Worm (Caenorhabditis elegans) whole organism, L2 larva: Measurements from ENCODE around the gene K03H6.1.

ENCODE experiments used
- C34F6.9 ChIP-seq: fragments of 150-350 bp; optimal IDR thresholded peaks from 2 replicates; lab custom pipeline; 2014; ENCODE audit warnings: missing biosample characterization, missing genetic modification characterization
- R02D3.7 ChIP-seq: fragments of 150-350 bp; optimal IDR thresholded peaks from 2 replicates; lab custom pipeline; 2014; ENCODE audit warnings: missing biosample characterization, missing genetic modification characterization
- Y55F3AM.14 ChIP-seq: fragments of 200-800 bp; sonication (Bioruptor generic); optimal IDR thresholded peaks from 2 replicates; lab custom pipeline; 2018; ENCODE audit warnings: mild to moderate bottlenecking, missing genetic modification characterization, missing compliant biosample characterization
- ZK546.5 ChIP-seq: sonication (generic microtip); optimal IDR thresholded peaks from 2 replicates; lab custom pipeline; 2017; ENCODE audit warnings: missing biosample characterization, missing genetic modification characterization
- alr-1 ChIP-seq: fragments of 150-350 bp; optimal IDR thresholded peaks from 2 replicates; lab custom pipeline; 2014; ENCODE audit warnings: missing biosample characterization, missing genetic modification characterization
- aly-2 ChIP-seq: fragments of 150-350 bp; optimal IDR thresholded peaks from 2 replicates; lab custom pipeline; 2014; ENCODE audit warnings: missing biosample characterization, missing genetic modification characterization
- ceh-82 ChIP-seq: fragments of 150-350 bp; optimal IDR thresholded peaks from 2 replicates; lab custom pipeline; 2014; ENCODE audit warnings: missing biosample characterization, missing genetic modification characterization
- egl-27 ChIP-seq: sonication (generic microtip); optimal IDR thresholded peaks from 3 replicates; lab custom pipeline; 2017; ENCODE audit warnings: missing biosample characterization, missing genetic modification reagents, missing genetic modification characterization
- fos-1 ChIP-seq: fragments of 150-350 bp; optimal IDR thresholded peaks from 2 replicates; lab custom pipeline; 2014; ENCODE audit warnings: missing biosample characterization, missing genetic modification characterization
- gmeb-1 ChIP-seq: fragments of 150-350 bp; optimal IDR thresholded peaks from 2 replicates; lab custom pipeline; 2014; ENCODE audit warnings: missing biosample characterization, missing genetic modification characterization
- lsy-2 ChIP-seq, 2 experiments: fragments of 150-350 bp in 1 of 2; sonication (generic microtip) in 1 of 2; optimal IDR thresholded peaks; 2 replicates each; lab custom pipeline; 2014 to 2017; ENCODE audit warnings: missing biosample characterization in 2 of 2, missing genetic modification characterization in 2 of 2
- mbf-1 ChIP-seq: sonication (generic microtip); optimal IDR thresholded peaks from 2 replicates; lab custom pipeline; 2017; ENCODE audit warnings: missing biosample characterization, missing genetic modification characterization
- nhr-10 ChIP-seq: sonication (generic microtip); optimal IDR thresholded peaks from 2 replicates; lab custom pipeline; 2017; ENCODE audit warnings: missing biosample characterization, missing genetic modification characterization
- nhr-11 ChIP-seq: fragments of 150-350 bp; optimal IDR thresholded peaks from 2 replicates; lab custom pipeline; 2014; ENCODE audit warnings: missing biosample characterization, missing genetic modification characterization
- nhr-12 ChIP-seq: fragments of 150-350 bp; optimal IDR thresholded peaks from 2 replicates; lab custom pipeline; 2014; ENCODE audit warnings: missing biosample characterization, missing genetic modification characterization
- nhr-129 ChIP-seq: fragments of 150-350 bp; optimal IDR thresholded peaks from 2 replicates; lab custom pipeline; 2014; ENCODE audit warnings: missing biosample characterization, missing genetic modification characterization
- nhr-21 ChIP-seq: fragments of 150-350 bp; optimal IDR thresholded peaks from 2 replicates; lab custom pipeline; 2014; ENCODE audit warnings: missing biosample characterization, missing genetic modification characterization
- nhr-6 ChIP-seq: fragments of 150-350 bp; optimal IDR thresholded peaks from 2 replicates; lab custom pipeline; 2014; ENCODE audit warnings: missing biosample characterization, missing genetic modification characterization
- sem-4 ChIP-seq: fragments of 150-350 bp; optimal IDR thresholded peaks from 2 replicates; lab custom pipeline; 2014; ENCODE audit warnings: missing biosample characterization, missing genetic modification reagents, missing genetic modification characterization
- skn-1 ChIP-seq: sonication (generic microtip); optimal IDR thresholded peaks from 2 replicates; lab custom pipeline; 2017; ENCODE audit warnings: missing biosample characterization, missing genetic modification characterization
- sma-3 ChIP-seq: sonication (generic microtip); optimal IDR thresholded peaks from 2 replicates; lab custom pipeline; 2016; ENCODE audit warnings: missing genetic modification reagents, missing genetic modification characterization, missing compliant biosample characterization
- sma-9 ChIP-seq, 2 experiments: fragments of 150-350 bp in 1 of 2; sonication (generic microtip) in 1 of 2; optimal IDR thresholded peaks; 2 replicates each; lab custom pipeline; 2014 to 2016; ENCODE audit warnings: missing genetic modification characterization in 2 of 2, mild to moderate bottlenecking in 1 of 2, missing biosample characterization in 1 of 2, missing compliant biosample characterization in 1 of 2, missing genetic modification reagents in 1 of 2, moderate library complexity in 1 of 2
- snpc-4 ChIP-seq: fragments of 150-350 bp; optimal IDR thresholded peaks from 2 replicates; lab custom pipeline; 2014; ENCODE audit warnings: missing biosample characterization, missing genetic modification characterization
- unc-55 ChIP-seq: fragments of 150-350 bp; sonication (generic microtip); optimal IDR thresholded peaks from 3 replicates; lab custom pipeline; 2014; ENCODE audit warnings: missing biosample characterization, missing genetic modification reagents, missing genetic modification characterization
- zag-1 ChIP-seq: fragments of 150-350 bp; optimal IDR thresholded peaks from 2 replicates; lab custom pipeline; 2014; ENCODE audit warnings: missing biosample characterization, missing genetic modification characterization
- ztf-1 ChIP-seq: fragments of 200-800 bp; sonication (Bioruptor generic); conservative IDR thresholded peaks from 2 replicates; pipeline ENCODE4 v1.3.6; 2022; ENCODE audit warnings: missing genetic modification characterization, missing compliant biosample characterization
- ztf-11 ChIP-seq: sonication (generic microtip); optimal IDR thresholded peaks from 2 replicates; lab custom pipeline; 2017; ENCODE audit warnings: missing biosample characterization, missing genetic modification characterization
- ztf-4 ChIP-seq: fragments of 150-350 bp; optimal IDR thresholded peaks from 2 replicates; lab custom pipeline; 2014; ENCODE audit warnings: missing biosample characterization, missing genetic modification characterization

The K03H6.1 gene

ce11 chrIV:1553195-1553918 lies 29.8 kb downstream of the K03H6.1 start, which contains the start of gene C34H4.2:
Gene C34H4.2 (plus strand): TSS chrIV:1553752.
- TF ChIP-seq ztf-1 (GFP tag; lab: Robert Waterston, UW) (no peak), fos-1 (tag; lab: Kevin White, UChicago) (peak; percentile 66)
- TF ChIP-seq, all 48 proteins: peak for 1

- TF ChIP-seq sem-4 (tag; lab: Kevin White, UChicago) (no peak), alr-1 (tag; lab: Kevin White, UChicago) (no peak), fos-1 (tag; lab: Kevin White, UChicago) (peak; percentile 57), ztf-11 (tag; lab: Kevin White, UChicago) (no peak)
- TF ChIP-seq, all 48 proteins: peak for 1
These were observed 31.7 kb downstream of the K03H6.1 start, which contains the start of gene C34H4.1 for ce11 chrIV:1555021-1555720. Gene C34H4.1 (plus strand): TSS chrIV:1555579.

ce11 chrIV:1559931-1560330 lies 36.4 kb downstream of the K03H6.1 start, which contains the start of gene Y41D4B.17:
Gene Y41D4B.17 (plus strand): TSS chrIV:1560104.
- TF ChIP-seq sma-9 (GFP tag; optimal IDR thresholded peaks at IDR 0.05; lab: Kevin White, UChicago), result peak; percentile 6
- TF ChIP-seq sma-9 (tag; optimal IDR thresholded peaks at IDR 0.05; lab: Kevin White, UChicago), result no peak
- TF ChIP-seq fos-1 (tag; lab: Kevin White, UChicago), result peak; percentile 82
- TF ChIP-seq gmeb-1 (tag; lab: Kevin White, UChicago), result no peak
- TF ChIP-seq, all 48 proteins: peak for 2

DNA sequence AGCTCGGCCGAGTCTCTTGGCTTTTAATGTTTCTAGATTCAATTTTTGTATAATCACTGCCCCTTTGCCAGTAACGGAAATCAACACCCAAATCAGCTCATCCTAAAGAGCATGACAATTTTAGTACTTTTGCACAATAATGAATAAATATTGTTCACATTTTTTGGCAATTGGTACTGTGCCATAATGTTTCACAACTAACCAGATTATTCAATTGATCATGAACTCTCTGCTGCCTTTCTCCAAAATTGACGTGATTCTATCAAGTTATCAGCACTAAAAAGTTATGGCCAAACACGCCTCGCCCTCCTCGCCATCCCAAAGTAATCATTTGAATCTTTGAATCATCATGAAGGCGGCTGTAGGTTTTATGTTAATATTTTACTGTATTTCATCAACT lies 38.4 kb downstream of the K03H6.1 start, which contains the start of gene hpo-6:
TSS of gene hpo-6 (plus strand) at position 301 of the 400 bp plus-strand sequence.
- no peak for TF ChIP-seq C34F6.9 (tag; lab: Kevin White, UChicago)
- no peak for TF ChIP-seq snpc-4 (tag; lab: Kevin White, UChicago)
- TF ChIP-seq mbf-1 (tag; lab: Kevin White, UChicago), result no peak
- no peak for TF ChIP-seq nhr-12 (tag; lab: Kevin White, UChicago)
- TF ChIP-seq ztf-4 (tag; lab: Kevin White, UChicago), result no peak
- no peak for TF ChIP-seq nhr-129
- peak; percentile 20 for TF ChIP-seq fos-1 (tag; lab: Kevin White, UChicago)

DNA sequence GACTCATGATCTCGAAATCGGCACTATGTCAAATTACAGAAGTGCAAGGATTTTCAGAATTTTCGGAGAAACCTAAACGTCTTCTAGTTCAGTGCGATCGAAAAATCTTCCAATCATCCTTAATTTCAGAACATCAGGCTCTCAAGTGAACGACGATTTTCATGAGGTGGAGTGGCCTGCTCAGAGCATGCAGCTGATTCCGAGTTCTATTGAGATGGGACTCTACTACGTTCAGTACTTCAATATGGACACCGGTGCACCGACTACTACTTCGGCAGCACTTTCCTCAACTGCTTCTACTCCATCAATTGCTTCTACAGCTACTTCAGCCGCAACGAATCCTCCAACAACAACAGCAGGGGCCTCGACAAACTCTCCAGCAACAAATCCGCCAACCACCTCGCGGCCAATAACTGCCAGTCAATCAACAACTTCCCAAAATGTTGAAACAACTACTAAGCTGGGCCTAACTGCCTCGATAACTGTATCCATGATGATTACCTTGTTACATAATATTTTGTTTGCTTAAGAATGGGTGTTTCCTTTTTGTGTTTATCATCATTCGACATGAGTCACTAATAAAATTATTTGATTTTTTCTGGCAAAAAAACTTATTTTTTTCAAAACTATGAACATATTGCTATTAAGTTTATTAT lies 40.1 kb downstream of the K03H6.1 start, which contains the start of gene Y41D4B.15:
TSS of gene Y41D4B.15 (plus strand) at position 606 of the 656 bp plus-strand sequence.
- TF ChIP-seq nhr-10 (tag; lab: Kevin White, UChicago), result no peak

ce11 chrIV:1565725-1566124 lies 42.2 kb downstream of the K03H6.1 start:
- no peak for TF ChIP-seq sma-9 (GFP tag; optimal IDR thresholded peaks at IDR 0.05; lab: Kevin White, UChicago)
- TF ChIP-seq sma-9 (tag; optimal IDR thresholded peaks at IDR 0.05; lab: Kevin White, UChicago), result no peak
- TF ChIP-seq C34F6.9 (tag; lab: Kevin White, UChicago), result no peak
- no peak for TF ChIP-seq nhr-10 (tag; lab: Kevin White, UChicago)
- TF ChIP-seq ceh-82, result no peak
- no peak for TF ChIP-seq sma-3 (GFP tag; lab: Kevin White, UChicago)
- TF ChIP-seq lsy-2 (tag; optimal IDR thresholded peaks at IDR 0.05; lab: Kevin White, UChicago), result no peak
- TF ChIP-seq aly-2, result no peak
- TF ChIP-seq nhr-11, result no peak
- TF ChIP-seq nhr-6, result no peak
- no peak for TF ChIP-seq skn-1
- TF ChIP-seq R02D3.7, result no peak
- TF ChIP-seq gmeb-1 (tag; lab: Kevin White, UChicago), result no peak
- TF ChIP-seq Y55F3AM.14 (GFP tag; lab: Kevin White, UChicago), result no peak
- no peak for TF ChIP-seq zag-1 (tag; lab: Kevin White, UChicago)
- TF ChIP-seq nhr-21, result no peak
- no peak for TF ChIP-seq egl-27 (tag; lab: Kevin White, UChicago)
- no peak for TF ChIP-seq ZK546.5
- no peak for TF ChIP-seq unc-55 (GFP tag; lab: Kevin White, UChicago)
